Worm (Caenorhabditis elegans) whole organism, late embryonic: ENCODE measurements around the gene C56G2.9.

ENCODE experiments used
- K02D7.2 ChIP-seq: sonication (generic microtip); optimal IDR thresholded peaks from 2 replicates; lab custom pipeline; 2017; ENCODE audit warnings: mild to moderate bottlenecking, missing genetic modification characterization, missing compliant biosample characterization
- K09A11.1 ChIP-seq: sonication (generic microtip); optimal IDR thresholded peaks from 2 replicates; lab custom pipeline; 2017; ENCODE audit warnings: antibody characterized with exemption, mild to moderate bottlenecking, missing genetic modification characterization, missing compliant biosample characterization; ENCODE audit not compliant: insufficient read depth
- ceh-24 ChIP-seq: sonication (generic microtip); optimal IDR thresholded peaks from 2 replicates; lab custom pipeline; 2016; ENCODE audit warnings: mild to moderate bottlenecking, missing genetic modification characterization, missing compliant biosample characterization
- ceh-6 ChIP-seq: fragments of 200-800 bp; sonication (Bioruptor generic); optimal IDR thresholded peaks from 2 replicates; lab custom pipeline; 2018; ENCODE audit warnings: mild to moderate bottlenecking, missing genetic modification characterization, missing compliant biosample characterization
- ceh-9 ChIP-seq: sonication (generic microtip); optimal IDR thresholded peaks from 2 replicates; lab custom pipeline; 2016; ENCODE audit warnings: mild to moderate bottlenecking, missing genetic modification characterization, inconsistent platforms, missing compliant biosample characterization
- dmd-4 ChIP-seq: sonication (generic microtip); optimal IDR thresholded peaks from 2 replicates; lab custom pipeline; 2016; ENCODE audit warnings: borderline replicate concordance, missing genetic modification characterization, missing compliant biosample characterization
- madf-2 ChIP-seq: sonication (generic microtip); optimal IDR thresholded peaks from 2 replicates; lab custom pipeline; 2017; ENCODE audit warnings: missing genetic modification characterization, missing compliant biosample characterization
- nfya-1 ChIP-seq: sonication (generic microtip); optimal IDR thresholded peaks from 2 replicates; lab custom pipeline; 2017; ENCODE audit warnings: missing genetic modification characterization, mild to moderate bottlenecking, missing compliant biosample characterization, antibody characterized with exemption, moderate library complexity
- nhr-11 ChIP-seq: fragments of 150-350 bp; optimal IDR thresholded peaks from 2 replicates; lab custom pipeline; 2014; ENCODE audit warnings: missing biosample characterization, missing genetic modification characterization
- pax-1 ChIP-seq: fragments of 150-350 bp; optimal IDR thresholded peaks from 2 replicates; lab custom pipeline; 2014; ENCODE audit warnings: missing biosample characterization, missing genetic modification characterization
- pha-4 ChIP-seq: fragments of 150-350 bp; optimal IDR thresholded peaks from 2 replicates; lab custom pipeline; 2018; ENCODE audit warnings: missing biosample characterization, missing genetic modification reagents, missing genetic modification characterization
- sox-2 ChIP-seq: fragments of 200-800 bp; sonication (Bioruptor generic); IDR thresholded peaks from 2 replicates; pipeline ENCODE4 v1.3.6; 2022; ENCODE audit warnings: missing genetic modification reagents, missing genetic modification characterization, missing compliant biosample characterization
- unc-42 ChIP-seq: sonication (generic microtip); optimal IDR thresholded peaks from 2 replicates; lab custom pipeline; 2016; ENCODE audit warnings: missing genotype, missing genetic modification characterization, missing compliant biosample characterization

ce11 chrIII:6297599-6297998, 45.5 kb downstream of the C56G2.9 start:
- no peak for TF ChIP-seq dmd-4
- TF ChIP-seq K09A11.1 (tag; lab: Kevin White, UChicago), result no peak
- TF ChIP-seq K02D7.2 (tag; lab: Kevin White, UChicago), result no peak
- TF ChIP-seq unc-42, result no peak
- no peak for TF ChIP-seq nfya-1 (tag; lab: Kevin White, UChicago)
- TF ChIP-seq ceh-6 (GFP tag; lab: Kevin White, UChicago), result no peak
- no peak for TF ChIP-seq pax-1 (tag; lab: Kevin White, UChicago)
- TF ChIP-seq ceh-24 (tag; lab: Kevin White, UChicago), result no peak
- no peak for TF ChIP-seq sox-2
- TF ChIP-seq pha-4, result no peak
- TF ChIP-seq nhr-11 (tag; lab: Kevin White, UChicago), result no peak
- TF ChIP-seq ceh-9 (tag; lab: Kevin White, UChicago), result no peak
- no peak for TF ChIP-seq madf-2 (tag; lab: Kevin White, UChicago)
